Fruit fly (Drosophila melanogaster): ENCODE measurements around the gene mrt.

mrt gene

dm6 chr3R:27283645-27284044, 1.2 kb upstream of the mrt start, which contains the start of gene CG3368 (continued):
- TF ChIP-seq Six4 (GFP tag; optimal IDR thresholded peaks at IDR 0.05) (no peak), Neu2 (GFP tag; optimal IDR thresholded peaks at IDR 0.05; ENCODE audit: borderline replicate concordance) (no peak), CG32772 (GFP tag; IDR thresholded peaks at IDR 0.05) (no peak), crp (GFP tag; optimal IDR thresholded peaks at IDR 0.05) (peak in 1 of 2 experiments; percentile 25), Tbp (GFP tag; optimal IDR thresholded peaks at IDR 0.05) (no peak), abd-A (tag; optimal IDR thresholded peaks at IDR 0.05) (no peak), CG14667 (GFP tag; IDR thresholded peaks at IDR 0.05) (no peak), chif (GFP tag; optimal IDR thresholded peaks at IDR 0.05) (no peak), CG1024 (GFP tag; IDR thresholded peaks at IDR 0.05) (no peak), Poxn (GFP tag; IDR thresholded peaks at IDR 0.05) (no peak), dan (GFP tag; IDR thresholded peaks at IDR 0.05) (no peak), lmd (GFP tag; IDR thresholded peaks at IDR 0.05) (no peak), CG14050 (GFP tag; IDR thresholded peaks at IDR 0.05) (no peak), ewg (GFP tag; optimal IDR thresholded peaks at IDR 0.05) (no peak), mld (GFP tag; IDR thresholded peaks at IDR 0.05; ENCODE audit: partially characterized antibody) (peak; percentile 55; the same call in 1 of the 3 replicates), Lim3 (GFP tag; IDR thresholded peaks at IDR 0.05) (no peak), CG12219 (GFP tag; optimal IDR thresholded peaks at IDR 0.05) (no peak), CG10462 (GFP tag; optimal IDR thresholded peaks at IDR 0.05) (no peak), CG13296 (GFP tag; optimal IDR thresholded peaks at IDR 0.05) (no peak), Antp (GFP tag; optimal IDR thresholded peaks at IDR 0.05) (no peak), Gug (GFP tag; IDR thresholded peaks at IDR 0.05) (no peak), CG17912 (GFP tag; optimal IDR thresholded peaks at IDR 0.05) (no peak), sqz (GFP tag; optimal IDR thresholded peaks at IDR 0.05) (no peak), Spps (tag; optimal IDR thresholded peaks at IDR 0.05) (no peak), CG6254 (GFP tag; optimal IDR thresholded peaks at IDR 0.05) (no peak), zfh1 (GFP tag; IDR thresholded peaks at IDR 0.05) (0 out of 3 replicates have a peak, but pooled peaks have one; percentile 29), ab (GFP tag; optimal IDR thresholded peaks at IDR 0.05) (no peak), gro (GFP tag; optimal IDR thresholded peaks at IDR 0.05) (no peak), Fer3 (tag; optimal IDR thresholded peaks at IDR 0.05) (no peak), CG1602 (GFP tag; optimal IDR thresholded peaks at IDR 0.05) (no peak), E2f2 (GFP tag; IDR thresholded peaks at IDR 0.05) (peak; percentile 66), crol (GFP tag; IDR thresholded peaks at IDR 0.05) (0 out of 2 replicates have a peak, but pooled peaks have one; percentile 16), al (GFP tag; IDR thresholded peaks at IDR 0.05) (no peak), Dfd (GFP tag; optimal IDR thresholded peaks at IDR 0.05) (no peak), Abd-B (GFP tag; optimal IDR thresholded peaks at IDR 0.05) (no peak), CG2129 (GFP tag; IDR thresholded peaks at IDR 0.05; ENCODE audit: partially characterized antibody) (no peak), YL-1 (GFP tag; optimal IDR thresholded peaks at IDR 0.05) (peak; percentile 60), Lpt (GFP tag; optimal IDR thresholded peaks at IDR 0.05) (no peak), Ada2b (GFP tag; IDR thresholded peaks at IDR 0.05) (no peak), hbn (GFP tag; IDR thresholded peaks at IDR 0.05; ENCODE audit: partially characterized antibody) (peak; percentile 30; the same call in 1 of the 2 replicates), CG18599 (GFP tag; optimal IDR thresholded peaks at IDR 0.05) (no peak), NK7.1 (GFP tag; optimal IDR thresholded peaks at IDR 0.05) (no peak), Sin3A (optimal IDR thresholded peaks at IDR 0.05) (no peak), CG7357 (GFP tag; IDR thresholded peaks at IDR 0.05) (no peak), ind (GFP tag; optimal IDR thresholded peaks at IDR 0.05) (no peak), PHDP (tag; optimal IDR thresholded peaks at IDR 0.05) (no peak), esg (GFP tag; conservative IDR thresholded peaks at IDR 0.05) (no peak), D19B (GFP tag; optimal IDR thresholded peaks at IDR 0.05) (no peak), fd64A (GFP tag; optimal IDR thresholded peaks at IDR 0.05) (no peak), CG3847 (GFP tag; IDR thresholded peaks at IDR 0.05) (no peak), CG4730 (GFP tag; IDR thresholded peaks at IDR 0.05) (no peak), CG17359 (tag; optimal IDR thresholded peaks at IDR 0.05) (no peak), so (GFP tag; IDR thresholded peaks at IDR 0.05) (no peak)
